Worm (Caenorhabditis elegans) whole organism, L1 larva: ENCODE measurements around the gene srx-119.

Experiments used
- ets-5 ChIP-seq: fragments of 200-800 bp; sonication (Bioruptor generic); IDR thresholded peaks from 2 replicates; pipeline ENCODE4 v1.3.6; 2022; ENCODE audit warnings: missing genetic modification characterization, missing compliant biosample characterization
- mdl-1 ChIP-seq, 2 experiments: fragments of 150-350 bp; optimal IDR thresholded peaks; 2 replicates each; lab custom pipeline; 2014 to 2017; ENCODE audit warnings: missing biosample characterization in 2 of 2, missing genetic modification characterization in 2 of 2, inconsistent platforms in 1 of 2
- nhr-77 ChIP-seq: fragments of 150-350 bp; optimal IDR thresholded peaks from 2 replicates; lab custom pipeline; 2014; ENCODE audit warnings: missing biosample characterization, missing genetic modification characterization
- snpc-4 ChIP-seq: fragments of 150-350 bp; optimal IDR thresholded peaks from 2 replicates; lab custom pipeline; 2014; ENCODE audit warnings: missing biosample characterization, missing genetic modification characterization

- TF ChIP-seq nhr-77 (tag; lab: Kevin White, UChicago) (no peak), snpc-4 (tag; lab: Kevin White, UChicago) (no peak), mdl-1 (tag; optimal IDR thresholded peaks at IDR 0.05; lab: Kevin White, UChicago) (no peak), ets-5 (no peak)
Observed at ce11 chrII:12539395-12539794, 11.3 kb downstream of the srx-119 start.
